Fruit fly (Drosophila melanogaster) ovary, adult (tissue): ENCODE results near the gene CG13693.

Experiments used
- CG17801 ChIP-seq: fragments of 200-800 bp; optimal IDR thresholded peaks from 2 replicates; lab custom pipeline; 2019; ENCODE audit warnings: missing biosample characterization, mild to moderate bottlenecking, missing genetic modification characterization, moderate library complexity; ENCODE audit not compliant: partially characterized antibody

The CG13693 gene

DNA sequence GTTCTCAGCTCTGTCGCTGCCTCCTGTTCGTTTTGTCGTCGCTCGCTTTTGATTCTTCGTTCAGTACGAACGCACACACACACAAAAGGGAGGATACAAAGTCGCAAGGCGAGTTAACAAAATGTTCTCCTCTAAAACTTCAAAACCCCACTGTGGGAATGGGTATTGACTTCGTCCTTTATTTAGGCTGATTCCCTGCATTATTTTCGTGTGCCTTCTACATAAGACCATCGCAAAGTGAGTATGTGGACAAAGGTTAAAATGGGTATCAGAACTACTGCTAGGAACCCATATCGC, 7.0 kb upstream of the CG13693 start:
- TF ChIP-seq CG17801 = no peak

DNA sequence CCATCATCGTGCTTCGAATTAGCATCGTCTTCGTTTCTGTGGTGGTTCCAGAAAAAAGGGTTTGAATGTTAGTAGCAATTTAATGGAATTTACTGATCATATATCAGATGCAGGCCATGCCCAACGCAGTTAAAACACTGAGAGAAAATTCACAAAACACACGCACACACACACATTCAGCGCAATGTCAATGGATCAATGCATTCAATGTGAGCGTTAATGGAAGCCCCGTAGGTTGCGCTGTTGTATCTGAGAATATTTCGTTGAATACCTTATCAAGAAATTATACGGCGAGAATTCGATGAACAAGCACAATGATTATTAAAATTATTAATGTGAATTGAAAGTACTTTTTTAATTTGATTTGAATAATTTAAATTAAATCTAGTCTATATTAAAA, 4.0 kb upstream of the CG13693 start:
- TF ChIP-seq CG17801 = no peak

DNA sequence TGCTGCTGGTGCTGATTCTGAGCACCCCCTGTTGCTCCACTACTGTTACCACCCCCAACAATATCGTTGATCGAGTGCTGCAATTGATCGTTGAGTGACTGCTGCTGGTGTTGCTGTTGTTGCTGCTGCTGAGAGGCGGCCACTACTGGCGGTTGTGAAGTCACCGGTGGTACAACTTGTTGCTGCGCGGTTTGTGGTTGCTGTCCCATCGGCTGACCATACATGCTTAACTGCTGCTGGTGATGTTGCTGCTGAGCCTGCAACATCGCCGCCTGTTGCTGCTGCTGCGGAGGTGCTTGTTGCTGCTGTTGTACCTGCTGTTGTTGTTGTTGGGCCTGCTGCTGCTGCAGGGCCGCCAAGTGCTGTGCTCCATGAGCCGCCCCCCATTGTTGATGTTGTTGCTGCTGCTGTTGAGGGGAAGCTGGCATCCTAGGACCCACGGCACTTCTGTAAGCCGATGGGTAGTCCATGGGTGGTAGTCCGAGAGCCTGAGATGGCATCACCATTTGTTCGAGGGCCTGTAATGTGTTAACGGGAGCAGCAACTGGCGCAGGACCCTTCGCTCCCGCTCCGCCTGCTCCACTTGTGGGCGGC, 8.0 kb downstream of the CG13693 start:
- no peak for TF ChIP-seq CG17801

DNA sequence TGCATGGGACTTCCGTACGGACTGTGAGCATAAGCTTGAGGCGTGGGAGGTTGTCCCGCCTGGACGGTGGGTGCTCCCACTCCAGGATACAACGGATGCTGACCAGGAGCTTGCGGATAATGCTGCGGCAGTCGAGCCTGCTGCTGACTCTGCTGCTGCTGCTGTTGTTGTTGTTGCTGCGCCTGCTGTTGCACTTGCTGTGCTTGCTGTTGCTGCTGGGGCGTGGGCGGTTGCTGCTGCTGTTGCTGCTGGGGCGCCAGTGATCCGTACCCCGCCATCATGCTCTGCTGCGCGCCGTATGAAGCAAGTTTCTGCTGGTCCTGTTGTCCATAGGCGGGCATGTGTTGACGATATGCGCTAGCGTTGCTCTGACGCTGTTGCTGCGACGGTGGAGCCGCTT, 9.1 kb downstream of the CG13693 start:
- no peak for TF ChIP-seq CG17801

DNA sequence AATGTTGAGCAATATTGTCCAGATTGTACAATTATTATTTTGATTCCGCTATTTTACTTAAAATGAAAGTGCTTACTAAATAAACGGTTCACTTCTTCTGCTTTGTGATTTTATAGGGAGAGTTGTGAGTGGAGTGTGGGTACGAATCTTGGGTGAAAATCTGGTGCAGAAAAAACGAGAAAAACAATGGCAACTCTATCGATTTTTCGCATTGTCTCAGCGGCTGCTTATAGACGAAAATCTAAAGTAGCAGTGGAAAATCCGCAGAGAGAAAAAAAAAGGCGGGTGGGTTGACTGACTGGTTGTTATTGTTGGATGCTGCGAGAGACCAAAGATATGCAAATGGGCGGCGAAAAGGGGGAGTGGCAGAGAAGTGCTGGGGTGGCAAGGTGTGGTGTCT, 10.8 kb downstream of the CG13693 start:
- no peak for TF ChIP-seq CG17801

DNA sequence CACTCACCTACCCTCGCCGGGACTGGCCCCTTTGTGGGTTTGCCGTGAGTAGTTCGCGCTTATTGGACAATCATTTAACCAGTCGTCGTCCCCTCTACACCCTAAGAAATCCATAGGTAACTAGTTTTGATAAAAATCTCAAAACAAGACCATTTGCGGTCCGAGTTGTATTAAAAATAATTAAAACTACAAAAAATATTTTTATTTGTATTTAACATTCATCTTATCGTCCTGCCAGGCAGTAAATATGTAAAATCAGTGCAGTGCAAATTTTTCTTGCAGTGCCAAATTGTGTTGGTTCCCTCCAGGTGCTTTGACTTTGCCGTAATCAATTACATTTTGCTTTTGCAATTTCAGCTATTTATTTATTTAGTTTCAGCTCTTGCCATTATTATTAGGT, 11.5 kb downstream of the CG13693 start:
- TF ChIP-seq CG17801 = no peak

DNA sequence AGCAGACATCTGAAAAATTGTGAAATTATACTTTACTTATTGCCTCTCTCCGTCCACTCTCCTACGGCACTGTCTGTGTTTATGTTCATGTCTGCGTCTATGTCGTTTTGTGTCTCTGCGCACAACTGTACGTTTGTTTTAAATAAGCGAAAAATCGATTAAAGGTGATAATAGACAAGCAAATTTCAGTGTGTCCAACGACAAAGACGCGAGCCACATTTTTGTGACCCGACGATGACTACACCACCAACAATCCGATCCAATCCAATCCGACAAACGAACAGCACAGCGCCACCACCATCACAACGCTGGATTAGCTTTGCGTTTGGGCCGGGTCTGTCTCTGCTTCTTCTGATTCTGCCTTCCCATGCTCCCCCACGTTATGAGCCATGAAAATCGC, 12.3 kb downstream of the CG13693 start:
- TF ChIP-seq CG17801 = no peak

DNA sequence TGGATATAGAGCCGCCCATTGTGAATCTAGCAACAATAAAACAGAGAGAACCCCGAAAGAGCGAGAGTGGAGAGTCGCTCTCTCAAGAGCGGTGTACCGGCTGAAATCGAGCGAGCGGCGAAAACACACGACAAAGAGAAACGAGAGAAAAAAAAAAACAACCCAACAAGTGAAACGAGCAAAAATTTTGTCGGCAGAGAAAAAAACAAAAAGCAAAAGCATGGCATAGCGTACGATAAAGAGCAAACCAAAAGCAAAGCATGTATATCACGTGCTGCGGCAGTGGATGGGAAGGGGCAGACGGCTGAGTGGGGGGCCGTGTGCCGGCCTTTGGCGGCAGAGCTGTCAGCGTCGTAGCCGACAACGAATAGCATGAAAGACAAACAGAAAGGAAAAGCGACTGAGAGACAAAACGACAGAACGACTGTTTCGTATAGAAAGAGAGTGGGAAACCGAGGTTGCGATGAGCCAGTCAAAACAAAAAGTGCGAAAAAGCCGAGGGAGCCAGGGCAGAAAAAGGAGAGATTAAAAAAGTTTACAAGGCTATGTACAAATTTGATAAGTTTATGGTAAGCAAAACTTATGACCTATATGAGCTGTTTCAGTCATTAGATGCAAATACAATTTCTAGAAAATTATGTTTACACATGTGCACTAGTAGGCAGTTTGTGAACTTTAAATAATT, 14.5 kb downstream of the CG13693 start:
- TF ChIP-seq CG17801 = peak; percentile 79

DNA sequence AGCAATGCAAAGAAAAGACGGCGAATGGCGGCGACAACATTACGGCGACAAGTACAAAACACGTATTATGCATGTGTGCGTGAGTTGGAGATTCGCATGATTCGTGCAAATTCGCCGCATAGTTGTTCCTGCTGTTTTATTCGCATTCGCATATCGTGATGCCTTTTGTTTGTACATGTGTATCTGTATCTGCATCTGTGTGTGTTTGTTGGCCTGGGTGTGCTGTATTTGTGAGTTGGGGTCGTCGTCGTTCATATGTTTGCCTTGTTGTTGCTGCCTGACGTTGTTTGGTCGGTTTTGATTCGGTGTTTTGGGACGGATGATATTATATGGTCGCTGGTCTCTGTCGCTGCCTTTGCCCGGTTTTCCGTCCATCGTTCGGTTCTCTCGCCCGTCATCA, 15.1 kb downstream of the CG13693 start:
- no peak for TF ChIP-seq CG17801

DNA sequence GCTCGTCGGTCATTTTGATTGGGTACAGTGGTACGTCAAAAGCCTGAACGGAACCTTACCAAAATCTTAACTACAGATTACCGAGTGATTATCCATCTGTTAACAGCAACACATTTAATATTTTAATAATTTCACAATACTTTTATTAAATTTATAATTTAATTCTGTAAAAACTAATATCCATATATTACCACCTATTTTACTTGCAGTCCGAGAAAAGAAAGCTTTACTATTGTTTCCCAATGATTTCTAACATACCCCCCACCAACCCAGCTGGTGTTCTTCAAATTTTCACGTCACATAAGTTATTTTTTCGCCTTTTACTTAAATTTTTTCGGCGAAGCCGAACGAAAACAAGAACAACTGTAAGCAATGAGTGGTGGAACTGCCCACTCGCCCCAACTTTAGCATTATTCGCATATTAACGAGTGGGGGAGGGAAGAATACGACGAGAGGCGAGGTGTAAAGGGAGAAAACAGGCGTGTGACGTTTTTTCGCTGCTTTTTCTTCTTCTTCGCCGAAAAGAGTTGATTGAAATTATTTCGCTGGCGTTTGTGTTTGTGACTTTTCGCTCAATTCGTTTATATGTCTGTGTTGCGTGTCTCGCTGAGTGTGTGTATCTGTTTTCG, 15.7 kb downstream of the CG13693 start:
- TF ChIP-seq CG17801 = no peak

DNA sequence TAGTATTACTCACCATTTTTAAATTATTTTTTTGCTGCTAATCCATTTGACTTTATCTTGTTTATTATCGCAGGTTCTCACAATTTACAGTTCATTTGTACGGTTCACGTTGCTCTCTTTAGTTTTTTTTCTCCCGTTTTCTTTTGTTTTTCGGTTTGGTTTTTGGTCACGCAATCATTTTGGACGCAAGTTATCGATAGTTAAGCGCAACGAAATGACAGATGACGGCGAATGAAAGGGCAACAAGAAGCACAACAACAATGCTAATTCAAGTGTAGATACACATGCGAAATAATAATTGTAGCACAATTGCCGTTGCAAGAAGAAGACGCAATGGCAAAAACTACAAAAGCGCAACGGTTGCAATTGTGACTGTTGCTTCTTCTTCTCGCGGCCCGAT, 16.3 kb downstream of the CG13693 start:
- TF ChIP-seq CG17801 = no peak

DNA sequence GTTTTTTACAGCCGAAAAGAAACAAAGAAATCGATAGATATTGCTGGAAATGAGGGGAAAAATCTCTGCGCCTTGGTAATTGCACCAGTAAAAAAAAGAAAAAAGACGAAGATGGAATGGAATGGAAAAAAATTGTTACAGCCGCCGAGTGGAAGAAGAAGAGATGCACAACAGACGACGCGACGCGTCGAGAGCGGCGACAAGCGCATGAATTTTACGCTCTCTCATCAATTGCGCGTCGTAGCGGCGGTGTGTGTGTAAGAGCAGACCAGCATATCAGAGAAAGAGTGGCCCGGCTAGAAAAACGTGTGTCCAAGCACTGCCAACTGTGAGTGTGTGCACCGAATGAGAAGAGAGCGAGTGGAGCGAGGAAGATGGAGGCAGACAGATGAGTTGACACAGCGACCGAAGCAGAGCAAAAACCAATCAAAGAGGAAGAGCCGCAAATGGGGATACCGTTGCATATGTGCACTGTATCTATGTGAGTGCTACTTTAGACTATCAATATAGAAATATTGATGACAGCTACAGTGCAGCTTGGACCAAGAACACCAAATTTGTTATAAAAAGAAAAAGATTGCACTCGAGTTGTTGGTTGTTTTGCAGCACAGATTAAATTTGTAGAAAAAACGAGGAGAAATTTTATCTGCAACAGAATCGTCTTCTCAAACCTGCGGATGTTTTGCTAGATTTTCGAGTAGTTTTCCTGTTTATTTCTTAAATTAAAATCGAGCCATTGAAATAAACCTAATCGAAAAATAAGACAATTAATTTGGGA, 16.9 kb downstream of the CG13693 start:
- TF ChIP-seq CG17801 = no peak

DNA sequence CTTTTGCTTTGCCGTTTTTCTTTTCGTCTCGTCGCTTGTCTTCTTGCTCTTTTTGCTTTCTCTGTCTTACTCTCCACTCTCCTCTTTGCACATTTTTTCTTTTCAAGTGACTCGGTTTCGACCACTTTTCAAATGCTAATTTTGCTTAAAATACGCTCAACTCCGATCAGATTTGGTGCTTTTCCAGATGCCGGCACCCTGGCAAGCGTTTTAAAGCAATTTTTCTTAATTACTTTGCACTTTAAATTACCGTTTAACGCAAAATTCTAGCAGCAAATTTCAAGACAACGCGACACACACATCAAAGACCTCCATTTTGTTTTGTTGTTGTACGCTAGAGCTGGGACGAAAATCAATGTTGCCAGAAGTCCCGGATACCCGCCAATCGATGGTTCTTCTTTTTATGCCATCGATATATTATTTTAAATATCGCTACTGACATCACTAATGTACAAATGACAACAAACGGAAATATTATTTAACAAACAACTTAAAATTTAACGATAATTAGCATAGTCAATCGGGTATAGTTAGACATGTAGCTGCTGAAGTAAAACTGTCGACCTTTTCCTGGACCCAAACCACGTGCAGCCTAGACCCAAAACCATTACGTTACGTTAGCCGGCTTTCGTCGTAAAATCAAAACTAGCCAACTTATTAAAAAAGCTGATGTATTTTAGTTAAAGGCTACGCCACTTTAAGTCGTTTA, 18.4 kb downstream of the CG13693 start, which contains the start of gene kis:
Gene kis, minus strand, starts transcription at position 317 of the 709 bp plus-strand sequence.
- peak; percentile 75 for TF ChIP-seq CG17801

DNA sequence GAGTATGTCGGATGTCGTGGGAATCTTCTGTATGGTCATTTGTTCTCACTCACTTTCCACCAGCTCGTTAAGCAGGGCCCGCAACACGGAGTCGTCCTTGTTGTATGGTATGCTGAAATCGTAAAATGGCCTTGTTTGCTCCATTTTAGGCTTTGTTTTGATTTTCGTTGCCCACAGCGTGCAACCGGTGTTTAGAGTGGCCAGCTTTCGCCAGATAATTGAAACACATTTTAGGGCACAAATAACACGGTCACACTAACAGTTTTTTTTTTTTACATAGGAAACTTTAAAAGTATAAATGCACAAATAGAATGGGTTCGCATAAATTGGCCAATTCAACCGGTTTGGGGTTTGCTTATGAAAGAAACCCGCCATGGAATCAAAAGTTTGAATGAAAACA, 19.9 kb downstream of the CG13693 start, which contains the start of gene Rpp30:
Gene Rpp30, minus strand, starts transcription at position 200 of the 400 bp plus-strand sequence.
- TF ChIP-seq CG17801 = no peak

DNA sequence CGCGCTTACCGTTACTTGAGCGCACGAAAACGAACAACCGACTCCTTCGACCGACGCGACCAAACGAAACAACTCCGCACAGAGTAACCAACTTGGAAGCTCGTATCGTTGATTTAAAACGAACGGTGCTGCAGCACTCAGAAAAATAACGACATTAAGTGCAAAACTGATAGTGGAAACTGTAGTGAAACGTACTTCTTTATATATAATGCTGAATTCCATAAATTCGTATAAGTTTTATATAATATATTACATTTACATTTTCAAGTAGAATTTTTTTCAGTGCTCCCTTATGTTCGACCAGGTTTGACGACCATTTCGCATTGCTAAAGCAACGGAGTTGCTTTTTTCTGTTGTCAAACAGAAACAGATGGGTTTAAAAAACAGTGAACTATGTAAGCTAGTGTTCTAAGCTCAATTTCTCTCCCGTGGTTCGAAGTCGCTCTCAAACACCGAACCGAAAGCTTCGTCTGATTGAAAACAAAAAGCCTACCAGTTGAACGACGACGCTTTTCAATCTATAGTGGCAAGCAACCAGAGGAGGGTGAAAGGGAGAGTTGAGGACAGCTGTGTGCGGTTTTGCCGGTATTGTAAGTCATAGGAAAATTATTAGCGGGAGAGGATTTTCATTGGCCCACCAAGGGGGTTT, 35.3 kb downstream of the CG13693 start, which contains the start of gene CG17075:
Gene CG17075, minus strand, starts transcription at position 65 of the 649 bp plus-strand sequence.
- TF ChIP-seq CG17801 = no peak

DNA sequence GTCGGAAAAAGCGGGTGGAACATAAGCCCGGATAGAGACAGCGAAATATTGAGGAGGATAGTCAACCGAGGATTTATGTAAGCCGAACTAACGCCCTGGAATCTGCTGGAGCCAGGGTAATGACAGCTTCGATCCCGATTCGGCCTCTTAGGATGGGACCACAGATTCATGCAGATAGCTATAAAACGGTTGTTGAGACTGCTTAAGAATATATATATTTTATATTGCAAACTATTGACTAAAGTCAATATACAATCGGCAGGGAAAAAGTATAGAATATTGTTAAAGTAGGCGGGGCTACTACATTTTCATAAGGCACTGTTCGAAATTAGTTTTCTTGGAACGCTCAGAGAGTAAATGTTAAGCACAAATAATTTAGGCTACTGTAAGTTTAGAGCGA, 36.5 kb downstream of the CG13693 start, which contains the start of gene CG3345:
Gene CG3345, plus strand, starts transcription at position 301 of the 400 bp plus-strand sequence.
- no peak for TF ChIP-seq CG17801
